Worm (Caenorhabditis elegans) whole organism, late embryonic: Measurements from ENCODE around the gene C45E5.1.

Source experiments
- F13H6.1 ChIP-seq: sonication (generic microtip); optimal IDR thresholded peaks from 2 replicates; lab custom pipeline; 2016; ENCODE audit warnings: missing genetic modification characterization, missing compliant biosample characterization
- ama-1 ChIP-seq: fragments of 150-350 bp; optimal IDR thresholded peaks from 2 replicates; lab custom pipeline; 2014
- ceh-9 ChIP-seq: sonication (generic microtip); optimal IDR thresholded peaks from 2 replicates; lab custom pipeline; 2016; ENCODE audit warnings: mild to moderate bottlenecking, missing genetic modification characterization, inconsistent platforms, missing compliant biosample characterization
- dmd-4 ChIP-seq: sonication (generic microtip); optimal IDR thresholded peaks from 2 replicates; lab custom pipeline; 2016; ENCODE audit warnings: borderline replicate concordance, missing genetic modification characterization, missing compliant biosample characterization
- dve-1 ChIP-seq: sonication (generic microtip); optimal IDR thresholded peaks from 2 replicates; lab custom pipeline; 2017; ENCODE audit warnings: antibody characterized with exemption, mild to moderate bottlenecking, missing genetic modification characterization, missing compliant biosample characterization
- fkh-10 ChIP-seq: fragments of 150-350 bp; optimal IDR thresholded peaks from 2 replicates; lab custom pipeline; 2014; ENCODE audit warnings: missing biosample characterization, missing genetic modification reagents, missing genetic modification characterization
- fkh-6 ChIP-seq: sonication (generic microtip); optimal IDR thresholded peaks from 2 replicates; lab custom pipeline; 2016; ENCODE audit warnings: missing genetic modification characterization, missing compliant biosample characterization
- hlh-30 ChIP-seq: sonication (generic microtip); optimal IDR thresholded peaks from 2 replicates; lab custom pipeline; 2017; ENCODE audit warnings: antibody characterized with exemption, missing genetic modification characterization, missing compliant biosample characterization; ENCODE audit not compliant: insufficient read depth
- lim-6 ChIP-seq: sonication (generic microtip); optimal IDR thresholded peaks from 2 replicates; lab custom pipeline; 2016; ENCODE audit warnings: missing genetic modification characterization, missing compliant biosample characterization
- pha-4 ChIP-seq: fragments of 150-350 bp; optimal IDR thresholded peaks from 2 replicates; lab custom pipeline; 2018; ENCODE audit warnings: missing biosample characterization, missing genetic modification reagents, missing genetic modification characterization
- sdc-2 ChIP-seq: sonication (generic microtip); optimal IDR thresholded peaks from 2 replicates; lab custom pipeline; 2016; ENCODE audit warnings: missing genotype, missing genetic modification characterization, missing compliant biosample characterization
- ttx-3 ChIP-seq: sonication (generic microtip); optimal IDR thresholded peaks from 2 replicates; lab custom pipeline; 2016; ENCODE audit warnings: missing genetic modification reagents, missing genetic modification characterization, missing compliant biosample characterization
- unc-55 ChIP-seq: sonication (generic microtip); optimal IDR thresholded peaks from 2 replicates; lab custom pipeline; 2017; ENCODE audit warnings: missing biosample characterization, missing genetic modification reagents, missing genetic modification characterization
- unc-86 ChIP-seq: sonication (generic microtip); optimal IDR thresholded peaks from 2 replicates; lab custom pipeline; 2016; ENCODE audit warnings: missing genetic modification characterization, missing compliant biosample characterization

DNA sequence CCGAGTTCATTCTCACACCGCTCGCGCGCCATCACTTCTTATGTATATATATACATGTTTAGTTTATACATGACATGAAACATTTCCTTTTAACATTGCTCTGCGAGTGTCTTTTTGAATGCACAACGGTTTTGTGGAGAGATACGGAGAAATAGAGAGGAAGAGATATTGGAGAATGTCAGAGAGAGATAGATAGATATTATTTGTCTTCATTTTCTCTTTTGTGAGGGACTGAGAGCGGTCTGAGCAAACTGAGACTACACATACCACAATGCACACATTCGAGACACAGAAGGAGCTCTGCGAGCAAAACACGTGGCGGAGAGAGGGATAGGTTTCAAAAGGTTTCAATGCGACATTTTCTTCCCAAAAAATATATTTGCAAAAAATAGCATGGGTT is 9.1 kb downstream of the C45E5.1 start:
- TF ChIP-seq fkh-6: no peak
- no peak for TF ChIP-seq unc-55 (GFP tag; lab: Kevin White, UChicago)
- TF ChIP-seq dmd-4 (tag; lab: Kevin White, UChicago): no peak
- TF ChIP-seq ama-1 (lab: Kevin White, UChicago): no peak
- no peak for TF ChIP-seq lim-6
- no peak for TF ChIP-seq ttx-3
- TF ChIP-seq sdc-2 (tag; lab: Kevin White, UChicago): no peak
- TF ChIP-seq ceh-9: no peak
- TF ChIP-seq pha-4 (tag; lab: Kevin White, UChicago): no peak
- TF ChIP-seq unc-86 (tag; lab: Kevin White, UChicago): no peak
- peak; percentile 42 for TF ChIP-seq dve-1 (tag; lab: Kevin White, UChicago)
- TF ChIP-seq hlh-30 (tag; lab: Kevin White, UChicago): peak; percentile 3
- TF ChIP-seq F13H6.1: no peak
- no peak for TF ChIP-seq fkh-10 (GFP tag; lab: Kevin White, UChicago)
